Worm (Caenorhabditis elegans): ENCODE data around the gene mib-1.

Gene mib-1

ce11 chrIII:11251718-11252441 lies 38.6 kb downstream of the mib-1 start, which contains the start of gene Y47D3A.32 (continued):
- TF ChIP-seq nhr-80 (tag; optimal IDR thresholded peaks at IDR 0.05) = no peak
- TF ChIP-seq F55B11.4 (tag; optimal IDR thresholded peaks at IDR 0.05; ENCODE audit: borderline replicate concordance, insufficient read depth) = no peak
- no peak for TF ChIP-seq die-1 (tag; optimal IDR thresholded peaks at IDR 0.05)
- TF ChIP-seq chd-7 (tag; optimal IDR thresholded peaks at IDR 0.05) = peak; percentile 56
- TF ChIP-seq ZK185.1 (tag; optimal IDR thresholded peaks at IDR 0.05; ENCODE audit: poor library complexity, severe bottlenecking) = no peak
- TF ChIP-seq let-607 (tag; optimal IDR thresholded peaks at IDR 0.05) = no peak
- TF ChIP-seq pha-4 (tag; optimal IDR thresholded peaks at IDR 0.05) = no peak
- peak; percentile 76 for TF ChIP-seq Y56A3A.18 (GFP tag; IDR thresholded peaks at IDR 0.05)
- peak; percentile 86; the same call in 1 of the 2 replicates for TF ChIP-seq cebp-2 (GFP tag; IDR thresholded peaks at IDR 0.05)
- TF ChIP-seq B0336.3 (GFP tag; IDR thresholded peaks at IDR 0.05) = peak; percentile 59
- peak; percentile 53; the same call in 1 of the 2 replicates for TF ChIP-seq Y95B8A.8 (GFP tag; IDR thresholded peaks at IDR 0.05)
- TF ChIP-seq tlf-1 (GFP tag; optimal IDR thresholded peaks at IDR 0.05) = no peak
- TF ChIP-seq lir-1 (GFP tag; conservative IDR thresholded peaks at IDR 0.05) = no peak
- TF ChIP-seq rpc-1 (optimal IDR thresholded peaks at IDR 0.05) = no peak
- no peak for TF ChIP-seq rpc-1 (tag; optimal IDR thresholded peaks at IDR 0.05)
- TF ChIP-seq efl-1 (GFP tag; optimal IDR thresholded peaks at IDR 0.05) = no peak
- peak; percentile 65 for TF ChIP-seq dpff-1 (tag; optimal IDR thresholded peaks at IDR 0.05)
- TF ChIP-seq repo-1 (tag; optimal IDR thresholded peaks at IDR 0.05) = no peak
- TF ChIP-seq nhr-179 (tag; optimal IDR thresholded peaks at IDR 0.05) = no peak
- no peak for TF ChIP-seq egl-44 (GFP tag; IDR thresholded peaks at IDR 0.05)
- TF ChIP-seq mes-4 (tag; optimal IDR thresholded peaks at IDR 0.05) = no peak
- no peak for TF ChIP-seq attf-6 (GFP tag; IDR thresholded peaks at IDR 0.05)
- no peak for TF ChIP-seq hrde-1 (tag; optimal IDR thresholded peaks at IDR 0.05; ENCODE audit: borderline replicate concordance)
- no peak for TF ChIP-seq snpc-3.4 (tag; optimal IDR thresholded peaks at IDR 0.05)
- no peak for TF ChIP-seq ccch-3 (GFP tag; optimal IDR thresholded peaks at IDR 0.05)
- peak; percentile 55; the same call in 1 of the 2 replicates for TF ChIP-seq hsf-1 (GFP tag; IDR thresholded peaks at IDR 0.05)
- TF ChIP-seq Y67H2A.10 (GFP tag; conservative IDR thresholded peaks at IDR 0.05) = no peak
- TF ChIP-seq zim-3 (tag; optimal IDR thresholded peaks at IDR 0.05) = no peak
- TF ChIP-seq F39B2.1 (GFP tag; IDR thresholded peaks at IDR 0.05) = no peak
- TF ChIP-seq F23B12.7 (tag; optimal IDR thresholded peaks at IDR 0.05; ENCODE audit: insufficient read depth) = no peak
- TF ChIP-seq Y79H2A.3 (GFP tag; conservative IDR thresholded peaks at IDR 0.05) = no peak
- TF ChIP-seq ztf-28 (GFP tag; IDR thresholded peaks at IDR 0.05) = no peak
- TF ChIP-seq tbp1 (GFP tag; optimal IDR thresholded peaks at IDR 0.05) = peak; percentile 4
- TF ChIP-seq B0261.1 (tag; optimal IDR thresholded peaks at IDR 0.05) = no peak
- TF ChIP-seq xnd-1 (tag; optimal IDR thresholded peaks at IDR 0.05) = no peak
- TF ChIP-seq lsl-1 (GFP tag; optimal IDR thresholded peaks at IDR 0.05) = no peak
- no peak for TF ChIP-seq T26A5.8 (tag; optimal IDR thresholded peaks at IDR 0.05)
- TF ChIP-seq mcd-1 (GFP tag; IDR thresholded peaks at IDR 0.05) = no peak

ce11 chrIII:11248897-11249296 lies 41.6 kb downstream of the mib-1 start:
- TF ChIP-seq ceh-40 (GFP tag; IDR thresholded peaks at IDR 0.05) (0 out of 2 replicates have a peak, but pooled peaks have one; percentile 28), ceh-100 (GFP tag; IDR thresholded peaks at IDR 0.05) (no peak)
